Worm (Caenorhabditis elegans) whole organism, late embryonic: ENCODE data around the gene syp-2.

ENCODE experiments used
- C38D4.7 ChIP-seq: fragments of 200-800 bp; sonication (Bioruptor generic); optimal IDR thresholded peaks from 2 replicates; lab custom pipeline; 2018; ENCODE audit warnings: mild to moderate bottlenecking, missing genetic modification characterization, moderate library complexity, missing compliant biosample characterization
- F13H6.1 ChIP-seq: sonication (generic microtip); optimal IDR thresholded peaks from 2 replicates; lab custom pipeline; 2016; ENCODE audit warnings: missing genetic modification characterization, missing compliant biosample characterization
- ama-1 ChIP-seq: fragments of 150-350 bp; optimal IDR thresholded peaks from 2 replicates; lab custom pipeline; 2014
- che-1 ChIP-seq: sonication (generic microtip); optimal IDR thresholded peaks from 2 replicates; lab custom pipeline; 2016; ENCODE audit warnings: mild to moderate bottlenecking, missing genetic modification characterization, missing compliant biosample characterization
- dve-1 ChIP-seq: sonication (generic microtip); optimal IDR thresholded peaks from 2 replicates; lab custom pipeline; 2017; ENCODE audit warnings: antibody characterized with exemption, mild to moderate bottlenecking, missing genetic modification characterization, missing compliant biosample characterization
- eyg-1 ChIP-seq: sonication (generic microtip); optimal IDR thresholded peaks from 2 replicates; lab custom pipeline; 2016; ENCODE audit warnings: missing genotype, missing genetic modification characterization, missing compliant biosample characterization
- fax-1 ChIP-seq: sonication (generic microtip); optimal IDR thresholded peaks from 2 replicates; lab custom pipeline; 2016; ENCODE audit warnings: missing genotype, missing genetic modification characterization, missing compliant biosample characterization
- fkh-10 ChIP-seq: fragments of 150-350 bp; optimal IDR thresholded peaks from 2 replicates; lab custom pipeline; 2014; ENCODE audit warnings: missing biosample characterization, missing genetic modification reagents, missing genetic modification characterization
- nhr-11 ChIP-seq: fragments of 150-350 bp; optimal IDR thresholded peaks from 2 replicates; lab custom pipeline; 2014; ENCODE audit warnings: missing biosample characterization, missing genetic modification characterization

- no peak for TF ChIP-seq ama-1 (lab: Kevin White, UChicago)
- TF ChIP-seq che-1 (tag; lab: Kevin White, UChicago), result no peak
- no peak for TF ChIP-seq nhr-11 (tag; lab: Kevin White, UChicago)
- no peak for TF ChIP-seq eyg-1
- TF ChIP-seq F13H6.1 (tag; lab: Kevin White, UChicago), result no peak
- TF ChIP-seq fkh-10 (GFP tag; lab: Kevin White, UChicago), result no peak
- TF ChIP-seq fax-1 (tag; lab: Kevin White, UChicago), result no peak
- no peak for TF ChIP-seq C38D4.7
- TF ChIP-seq dve-1 (tag; lab: Kevin White, UChicago), result no peak
These were observed 11.8 kb downstream of the syp-2 start, which contains the start of gene ugt-48 for ce11 chrV:5548051-5548450.
